Worm (Caenorhabditis elegans) whole organism, young adult: ENCODE data around the gene col-68.

Source experiments
- B0336.3 ChIP-seq: fragments of 200-800 bp; sonication (Bioruptor generic); IDR thresholded peaks from 2 replicates; pipeline ENCODE4 v1.3.6; 2022; ENCODE audit warnings: missing genetic modification characterization, missing compliant biosample characterization
- C06A6.2 ChIP-seq: fragments of 200-800 bp; sonication (Bioruptor generic); conservative IDR thresholded peaks from 2 replicates; pipeline ENCODE4 v1.3.6; 2022; ENCODE audit warnings: missing genetic modification characterization, missing compliant biosample characterization
- F23B12.7 ChIP-seq: sonication (generic microtip); optimal IDR thresholded peaks from 2 replicates; lab custom pipeline; 2017; ENCODE audit warnings: missing genetic modification characterization, mild to moderate bottlenecking, missing compliant biosample characterization, antibody characterized with exemption, moderate library complexity; ENCODE audit not compliant: insufficient read depth
- F39B2.1 ChIP-seq: fragments of 200-800 bp; sonication (Bioruptor generic); IDR thresholded peaks from 2 replicates; pipeline ENCODE4 v1.3.6; 2022; ENCODE audit warnings: missing genetic modification reagents, missing genetic modification characterization, missing compliant biosample characterization
- ZK185.1 ChIP-seq: sonication (generic microtip); optimal IDR thresholded peaks from 2 replicates; lab custom pipeline; 2016; ENCODE audit warnings: mild to moderate bottlenecking, missing genetic modification characterization, missing compliant biosample characterization; ENCODE audit not compliant: poor library complexity, severe bottlenecking
- cebp-1 ChIP-seq, 2 experiments: fragments of 200-800 bp in 1 of 2; sonication (Bioruptor generic) in 1 of 2; sonication (generic microtip) in 1 of 2; IDR thresholded peaks in 1 of 2; optimal IDR thresholded peaks in 1 of 2; 2 replicates each; pipeline versions ENCODE4 v1.3.6 to Lab custom; 2017 to 2022; ENCODE audit warnings: missing compliant biosample characterization in 2 of 2, missing genetic modification characterization in 2 of 2, mild to moderate bottlenecking in 1 of 2, missing genetic modification reagents in 1 of 2, moderate library complexity in 1 of 2
- ceh-100 ChIP-seq: fragments of 200-800 bp; sonication (Bioruptor generic); IDR thresholded peaks from 2 replicates; pipeline ENCODE4 v1.3.6; 2022; ENCODE audit warnings: missing genetic modification reagents, missing genetic modification characterization, missing compliant biosample characterization
- dox-1 ChIP-seq: fragments of 200-800 bp; sonication (Bioruptor generic); IDR thresholded peaks from 2 replicates; pipeline ENCODE4 v1.3.6; 2022; ENCODE audit warnings: missing genetic modification reagents, missing genetic modification characterization, missing compliant biosample characterization
- him-1 ChIP-seq: sonication (generic microtip); optimal IDR thresholded peaks from 2 replicates; lab custom pipeline; 2016; ENCODE audit warnings: missing genotype, missing genetic modification reagents, missing genetic modification characterization, missing compliant biosample characterization
- hmg-20 ChIP-seq: fragments of 200-800 bp; sonication (Bioruptor generic); IDR thresholded peaks from 2 replicates; pipeline ENCODE4 v1.3.6; 2022; ENCODE audit warnings: missing genetic modification reagents, missing genetic modification characterization, missing compliant biosample characterization
- lin-26 ChIP-seq: fragments of 200-800 bp; sonication (Bioruptor generic); IDR thresholded peaks from 2 replicates; pipeline ENCODE4 v1.3.6; 2022; ENCODE audit warnings: missing genetic modification reagents, missing genetic modification characterization, missing compliant biosample characterization
- lin-54 ChIP-seq: fragments of 200-800 bp; sonication (Bioruptor generic); optimal IDR thresholded peaks from 2 replicates; lab custom pipeline; 2018; ENCODE audit warnings: mild to moderate bottlenecking, missing genetic modification characterization, missing compliant biosample characterization
- lsy-27 ChIP-seq: sonication (generic microtip); optimal IDR thresholded peaks from 2 replicates; lab custom pipeline; 2017; ENCODE audit warnings: missing genetic modification characterization, mild to moderate bottlenecking, missing compliant biosample characterization, antibody characterized with exemption, missing genotype, borderline replicate concordance; ENCODE audit not compliant: insufficient read depth
- madf-8 ChIP-seq: fragments of 200-800 bp; sonication (Bioruptor generic); conservative IDR thresholded peaks from 2 replicates; pipeline ENCODE4 v1.3.6; 2022; ENCODE audit warnings: missing genetic modification reagents, missing genetic modification characterization, missing compliant biosample characterization
- mel-28 ChIP-seq: sonication (generic microtip); optimal IDR thresholded peaks from 2 replicates; lab custom pipeline; 2016; ENCODE audit warnings: borderline replicate concordance, mild to moderate bottlenecking, missing genetic modification characterization, missing compliant biosample characterization
- mes-4 ChIP-seq: sonication (generic microtip); optimal IDR thresholded peaks from 2 replicates; lab custom pipeline; 2016; ENCODE audit warnings: missing genotype, missing genetic modification characterization, missing compliant biosample characterization
- nhr-179 ChIP-seq: sonication (generic microtip); optimal IDR thresholded peaks from 2 replicates; lab custom pipeline; 2016; ENCODE audit warnings: mild to moderate bottlenecking, missing genetic modification characterization, missing compliant biosample characterization
- nhr-80 ChIP-seq: sonication (generic microtip); optimal IDR thresholded peaks from 2 replicates; lab custom pipeline; 2016; ENCODE audit warnings: missing genetic modification characterization, missing compliant biosample characterization
- pbrm-1 ChIP-seq: fragments of 200-800 bp; sonication (Bioruptor generic); IDR thresholded peaks from 2 replicates; pipeline ENCODE4 v1.3.6; 2022; ENCODE audit warnings: missing genetic modification reagents, missing genetic modification characterization, missing compliant biosample characterization
- rpc-1 ChIP-seq, 2 experiments: fragments of 150-350 bp in 1 of 2; sonication (generic microtip) in 1 of 2; optimal IDR thresholded peaks; 2 replicates each; lab custom pipeline; 2014 to 2018; ENCODE audit warnings: missing biosample characterization in 1 of 2, missing genetic modification characterization in 1 of 2, missing genetic modification reagents in 1 of 2, missing genotype in 1 of 2
- somi-1 ChIP-seq: fragments of 200-800 bp; sonication (Bioruptor generic); optimal IDR thresholded peaks from 2 replicates; lab custom pipeline; 2018; ENCODE audit warnings: mild to moderate bottlenecking, missing genetic modification characterization, missing compliant biosample characterization
- sptf-2 ChIP-seq: fragments of 200-800 bp; sonication (Bioruptor generic); optimal IDR thresholded peaks from 2 replicates; lab custom pipeline; 2018; ENCODE audit warnings: mild to moderate bottlenecking, missing genetic modification characterization, missing compliant biosample characterization
- tlf-1 ChIP-seq: fragments of 200-800 bp; sonication (Bioruptor generic); optimal IDR thresholded peaks from 2 replicates; lab custom pipeline; 2018; ENCODE audit warnings: mild to moderate bottlenecking, missing genetic modification characterization, missing compliant biosample characterization
- ztf-26 ChIP-seq: sonication (generic microtip); optimal IDR thresholded peaks from 2 replicates; lab custom pipeline; 2017; ENCODE audit warnings: missing genetic modification characterization, missing compliant biosample characterization
- ztf-28 ChIP-seq: fragments of 200-800 bp; sonication (Bioruptor generic); IDR thresholded peaks from 2 replicates; pipeline ENCODE4 v1.3.6; 2022; ENCODE audit warnings: missing genetic modification reagents, missing genetic modification characterization, missing compliant biosample characterization

The col-68 gene

DNA sequence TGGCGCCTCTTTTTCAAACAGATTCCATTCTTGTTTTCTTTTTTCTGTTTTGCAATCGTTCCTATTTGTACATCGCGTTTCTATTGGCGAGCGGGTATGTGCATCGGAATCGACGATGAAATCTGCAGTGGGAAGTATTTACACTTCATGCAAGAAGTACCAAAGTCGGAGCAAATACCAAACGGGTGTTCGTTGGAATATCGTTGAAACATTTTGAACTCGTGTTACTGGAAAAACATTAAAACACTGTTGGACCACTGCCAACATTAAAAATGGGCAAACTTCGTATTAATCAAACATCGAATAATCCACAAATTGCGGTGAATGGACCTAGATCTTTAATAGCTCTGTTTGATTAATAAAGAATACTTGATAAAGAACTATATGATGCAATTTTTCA lies 25.2 kb upstream of the col-68 start, which contains the start of gene C23H3.9:
Gene C23H3.9, minus strand, starts transcription at position 101 of the 400 bp plus-strand sequence.
- TF ChIP-seq somi-1 (GFP tag; lab: Kevin White, UChicago) (no peak), him-1 (tag; lab: Kevin White, UChicago) (no peak), ceh-100 (GFP tag; lab: Robert Waterston, UW) (no peak), hmg-20 (GFP tag; lab: Robert Waterston, UW) (no peak), rpc-1 (optimal IDR thresholded peaks at IDR 0.05; lab: Kevin White, UChicago) (no peak), rpc-1 (tag; optimal IDR thresholded peaks at IDR 0.05; lab: Kevin White, UChicago) (no peak), F39B2.1 (GFP tag; lab: Robert Waterston, UW) (no peak)

- no peak for TF ChIP-seq ZK185.1 (tag; lab: Kevin White, UChicago)
- no peak for TF ChIP-seq C06A6.2 (GFP tag; lab: Robert Waterston, UW)
- no peak for TF ChIP-seq madf-8
- TF ChIP-seq, all 124 proteins: peak for 0
These were observed 20.2 kb upstream of the col-68 start, which contains the start of gene C50D2.6 for ce11 chrII:84134-84533. Gene C50D2.6 (plus strand): TSS chrII:84434.

DNA sequence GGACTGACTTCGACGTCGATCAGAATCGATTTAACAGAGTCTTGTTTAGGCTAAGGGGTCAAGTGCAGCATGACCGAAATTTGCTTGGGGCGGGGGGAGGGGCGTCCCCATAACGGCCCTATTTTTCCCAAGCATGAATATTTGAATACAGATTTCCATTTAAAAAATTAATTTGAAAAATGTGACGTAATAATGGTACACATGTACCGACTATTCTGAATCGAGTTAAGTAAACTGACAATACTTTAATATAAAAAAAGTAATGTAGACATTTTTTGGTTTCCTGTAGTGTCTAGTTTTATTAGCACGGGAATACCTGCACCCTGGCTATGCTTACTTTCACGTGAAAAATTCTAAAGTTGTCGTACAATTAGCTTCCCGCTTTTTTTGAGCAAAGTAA lies 17.5 kb upstream of the col-68 start:
- TF ChIP-seq lin-26 (GFP tag; lab: Robert Waterston, UW) (no peak), nhr-179 (tag; lab: Kevin White, UChicago) (no peak), mes-4 (tag; lab: Kevin White, UChicago) (no peak), tlf-1 (GFP tag; lab: Kevin White, UChicago) (no peak), lin-54 (GFP tag; lab: Kevin White, UChicago) (no peak), lsy-27 (tag; lab: Kevin White, UChicago) (no peak), ztf-26 (tag; lab: Kevin White, UChicago) (no peak), B0336.3 (GFP tag; lab: Robert Waterston, UW) (no peak), ztf-28 (GFP tag; lab: Robert Waterston, UW) (no peak), pbrm-1 (no peak), sptf-2 (GFP tag; lab: Kevin White, UChicago) (no peak)

- TF ChIP-seq him-1 (tag; lab: Kevin White, UChicago) (peak; percentile 95), pbrm-1 (no peak), dox-1 (GFP tag; lab: Robert Waterston, UW) (no peak)
These were observed 16.4 kb upstream of the col-68 start for ce11 chrII:87937-88336.

ce11 chrII:91419-91818 lies 12.9 kb upstream of the col-68 start, which contains the start of gene mcat-1:
Gene mcat-1 (minus strand): TSS chrII:91519.
- TF ChIP-seq rpc-1 (optimal IDR thresholded peaks at IDR 0.05; lab: Kevin White, UChicago) = no peak
- TF ChIP-seq rpc-1 (tag; optimal IDR thresholded peaks at IDR 0.05; lab: Kevin White, UChicago) = no peak

DNA sequence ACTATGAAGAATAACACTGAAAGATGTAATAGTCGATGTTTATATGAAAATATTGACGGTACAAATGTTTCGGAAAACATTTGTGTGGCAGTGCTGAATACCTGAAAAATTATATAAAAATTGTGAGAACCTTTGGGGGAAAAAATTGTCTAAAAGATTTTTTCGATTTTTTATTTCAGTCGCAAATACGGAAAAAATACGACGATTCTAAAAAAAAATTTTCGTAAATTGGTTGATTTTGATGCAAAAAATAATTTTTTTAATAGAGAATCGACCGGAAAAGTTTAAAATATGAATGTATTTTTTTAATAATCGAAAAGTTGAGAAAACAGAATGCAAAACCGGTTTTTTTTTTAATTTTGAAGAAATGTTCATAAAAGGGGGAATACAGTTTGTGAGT lies 9.2 kb upstream of the col-68 start, which contains the start of gene C50D2.7:
Gene C50D2.7, minus strand, starts transcription at position 101 of the 400 bp plus-strand sequence.
- TF ChIP-seq nhr-80 (tag; lab: Kevin White, UChicago) = no peak
- no peak for TF ChIP-seq mel-28 (tag; lab: Kevin White, UChicago)
- no peak for TF ChIP-seq cebp-1 (GFP tag; IDR thresholded peaks at IDR 0.05; lab: Robert Waterston, UW)
- TF ChIP-seq cebp-1 (tag; optimal IDR thresholded peaks at IDR 0.05; lab: Kevin White, UChicago) = no peak
- no peak for TF ChIP-seq F23B12.7 (tag; lab: Kevin White, UChicago)
